Worm (Caenorhabditis elegans) whole organism, young adult: ENCODE data around the gene cyp-33E1.

ENCODE experiments used
- C17E4.6 ChIP-seq: fragments of 200-800 bp; sonication (Bioruptor generic); IDR thresholded peaks from 2 replicates; pipeline ENCODE4 v1.3.6; 2022; ENCODE audit warnings: missing genetic modification reagents, missing genetic modification characterization, missing compliant biosample characterization
- F37B4.10 ChIP-seq: fragments of 200-800 bp; sonication (Bioruptor generic); IDR thresholded peaks from 2 replicates; pipeline ENCODE4 v1.3.6; 2022; ENCODE audit warnings: missing genetic modification characterization, missing compliant biosample characterization
- dpff-1 ChIP-seq: sonication (generic microtip); optimal IDR thresholded peaks from 2 replicates; lab custom pipeline; 2017; ENCODE audit warnings: mild to moderate bottlenecking, missing genetic modification characterization, missing compliant biosample characterization
- dpl-1 ChIP-seq: fragments of 150-350 bp; optimal IDR thresholded peaks from 2 replicates; lab custom pipeline; 2014; ENCODE audit warnings: missing biosample characterization, missing genetic modification reagents, missing genetic modification characterization
- snpc-4 ChIP-seq, 5 experiments: fragments of 150-350 bp in 1 of 5; sonication (generic microtip) in 4 of 5; optimal IDR thresholded peaks; 2 replicates each; lab custom pipeline; 2014 to 2018; ENCODE audit warnings: missing genetic modification characterization in 5 of 5, missing biosample characterization in 3 of 5, antibody characterized with exemption in 2 of 5, mild to moderate bottlenecking in 2 of 5, missing compliant biosample characterization in 2 of 5, missing genotype in 2 of 5, moderate library complexity in 2 of 5, missing genetic modification reagents in 1 of 5

DNA sequence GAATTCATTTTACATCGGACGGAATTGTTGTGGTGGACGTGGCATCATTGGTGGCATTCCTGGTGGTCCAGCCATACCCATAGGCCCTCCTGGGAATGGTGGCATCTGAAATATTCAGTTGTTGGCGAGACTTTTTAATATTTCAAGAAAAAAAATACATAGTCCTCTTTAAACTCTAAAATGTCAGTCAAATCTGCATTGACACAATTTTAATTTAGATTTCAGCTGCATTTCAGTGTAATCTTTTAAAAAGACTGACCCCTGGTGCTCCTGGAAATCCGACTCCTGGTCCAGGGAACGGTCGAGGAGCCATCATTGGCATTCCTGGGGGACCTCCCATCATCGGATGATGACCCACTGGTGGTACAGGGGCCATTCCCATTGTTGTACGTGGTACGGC, 38.6 kb upstream of the cyp-33E1 start:
- TF ChIP-seq C17E4.6 (GFP tag; lab: Robert Waterston, UW) (no peak), dpl-1 (no peak), dpff-1 (no peak), snpc-4 (GFP tag; optimal IDR thresholded peaks at IDR 0.05; lab: Kevin White, UChicago) (no peak), snpc-4 (tag; optimal IDR thresholded peaks at IDR 0.05; lab: Kevin White, UChicago) (no peak), F37B4.10 (GFP tag; lab: Robert Waterston, UW) (no peak)
